Worm (Caenorhabditis elegans) whole organism, L3 larva: ENCODE data around the gene ugt-51.

Source experiments
- ZK546.5 ChIP-seq: sonication (generic microtip); optimal IDR thresholded peaks from 2 replicates; lab custom pipeline; 2017; ENCODE audit warnings: missing biosample characterization, missing genetic modification characterization
- nfya-1 ChIP-seq: sonication (generic microtip); optimal IDR thresholded peaks from 2 replicates; lab custom pipeline; 2017; ENCODE audit warnings: missing genetic modification characterization, mild to moderate bottlenecking, missing compliant biosample characterization, antibody characterized with exemption, moderate library complexity; ENCODE audit not compliant: insufficient read depth
- nhr-28 ChIP-seq: fragments of 150-350 bp; optimal IDR thresholded peaks from 2 replicates; lab custom pipeline; 2014; ENCODE audit warnings: missing biosample characterization, missing genetic modification characterization
- pha-4 ChIP-seq: fragments of 150-350 bp; optimal IDR thresholded peaks from 2 replicates; lab custom pipeline; 2014; ENCODE audit warnings: missing biosample characterization, missing genetic modification reagents, missing genetic modification characterization
- unc-39 ChIP-seq: sonication (generic microtip); optimal IDR thresholded peaks from 4 replicates; lab custom pipeline; 2017; ENCODE audit warnings: missing biosample characterization, missing genetic modification characterization

DNA sequence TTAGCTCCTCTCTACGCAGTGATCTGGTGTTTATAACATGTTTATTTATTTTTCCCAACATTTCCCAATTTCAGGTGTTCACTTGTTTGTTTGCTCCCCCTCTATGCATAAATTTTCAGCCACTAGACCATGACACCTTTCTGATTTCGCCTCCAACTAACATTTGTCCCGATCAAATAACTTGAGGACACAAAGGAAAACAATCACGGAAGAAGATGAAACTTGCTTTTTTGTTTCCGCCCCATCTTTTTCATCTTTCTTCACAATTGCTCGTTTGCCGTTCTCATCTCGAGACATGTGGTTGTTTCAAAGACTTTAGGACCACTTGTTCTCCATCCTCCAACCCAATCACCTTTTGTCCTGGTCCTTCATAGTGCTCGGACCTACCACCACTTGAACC, 50.3 kb downstream of the ugt-51 start, which contains the start of gene F14F9.5:
- TF ChIP-seq ZK546.5 (no peak), nhr-28 (tag; lab: Kevin White, UChicago) (no peak), unc-39 (tag; lab: Kevin White, UChicago) (no peak), nfya-1 (tag; lab: Kevin White, UChicago) (no peak), pha-4 (tag; lab: Kevin White, UChicago) (no peak)
